Fruit fly (Drosophila melanogaster): Measurements from ENCODE around the gene Sfp65A.
A peak's percentile ranks its signal among the peaks of the same experiment; 100 is the strongest.

The Sfp65A gene

DNA sequence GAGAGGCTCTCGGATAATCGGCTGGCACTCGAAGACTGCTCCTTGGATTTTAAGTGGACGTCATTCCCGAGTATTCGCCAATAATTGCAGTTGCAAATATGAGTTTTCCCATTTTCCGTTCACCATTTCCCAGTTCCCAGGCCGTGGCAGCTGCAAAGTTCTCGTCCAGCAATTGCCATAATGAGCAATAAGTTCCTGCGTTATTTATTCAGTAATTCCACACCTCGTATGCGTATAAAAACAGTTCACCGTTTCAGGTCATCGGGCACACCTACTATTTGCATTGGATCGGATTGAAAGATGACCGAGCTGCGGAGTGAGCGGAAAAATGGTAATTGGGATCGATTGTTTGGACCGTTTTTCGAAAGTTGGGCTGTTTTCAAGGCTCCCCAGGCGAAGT lies 29.8 kb upstream of the Sfp65A start, which contains the start of gene Or65a:
Or65a (plus strand) TSS at position 301 of the 400 bp plus-strand sequence.
- TF ChIP-seq tai (GFP tag; optimal IDR thresholded peaks at IDR 0.05), result no peak
- no peak for TF ChIP-seq Hr83 (GFP tag; optimal IDR thresholded peaks at IDR 0.05; ENCODE audit: poor library complexity, severe bottlenecking)

dm6 chr3L:6322680-6323079 lies 27.4 kb upstream of the Sfp65A start:
- TF ChIP-seq Vsx2 (GFP tag; optimal IDR thresholded peaks at IDR 0.05; ENCODE audit: partially characterized antibody) (no peak), usp (GFP tag; optimal IDR thresholded peaks at IDR 0.05) (no peak), Myc (optimal IDR thresholded peaks at IDR 0.05) (no peak)

DNA sequence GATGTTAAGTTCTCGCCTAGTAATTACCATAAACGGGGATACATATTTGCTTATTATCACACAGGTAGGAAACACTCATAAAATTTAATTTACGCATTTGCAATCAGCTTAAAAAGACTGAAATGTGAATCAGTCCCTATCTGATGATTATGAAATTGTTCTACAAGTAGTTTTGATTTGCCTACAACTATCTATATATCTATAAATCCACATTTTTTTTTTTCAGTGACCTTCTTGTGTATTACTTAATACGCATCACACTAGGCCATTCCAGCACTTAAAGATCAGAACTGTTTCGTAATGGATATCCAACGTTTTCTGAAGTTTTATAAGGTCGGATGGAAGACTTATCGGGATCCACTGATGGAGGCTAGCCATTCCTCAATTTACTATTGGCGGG lies 24.8 kb upstream of the Sfp65A start, which contains the start of gene Or65b:
Or65b (plus strand) TSS at position 301 of the 400 bp plus-strand sequence.
- no peak for TF ChIP-seq CG9705 (GFP tag; optimal IDR thresholded peaks at IDR 0.05)
- no peak for TF ChIP-seq N (GFP tag; optimal IDR thresholded peaks at IDR 0.05)
- TF ChIP-seq Mio (GFP tag; optimal IDR thresholded peaks at IDR 0.05), result no peak
- no peak for TF ChIP-seq Dif (GFP tag; optimal IDR thresholded peaks at IDR 0.05; ENCODE audit: partially characterized antibody)
- TF ChIP-seq tai (GFP tag; optimal IDR thresholded peaks at IDR 0.05), result no peak
- no peak for TF ChIP-seq Sp1 (GFP tag; optimal IDR thresholded peaks at IDR 0.05)
- TF ChIP-seq Hr83 (GFP tag; optimal IDR thresholded peaks at IDR 0.05; ENCODE audit: poor library complexity, severe bottlenecking), result no peak
- TF ChIP-seq Hnf4 (GFP tag; optimal IDR thresholded peaks at IDR 0.05), result no peak

- TF ChIP-seq GATAd (GFP tag; optimal IDR thresholded peaks at IDR 0.05), result no peak
- TF ChIP-seq CrebA (GFP tag; optimal IDR thresholded peaks at IDR 0.05; ENCODE audit: borderline replicate concordance), result no peak
- no peak for TF ChIP-seq dsf (GFP tag; optimal IDR thresholded peaks at IDR 0.05; ENCODE audit: borderline replicate concordance)
- no peak for TF ChIP-seq dl (GFP tag; optimal IDR thresholded peaks at IDR 0.05; ENCODE audit: insufficient read depth in 1 of 2, partially characterized antibody in 2 of 2)
- TF ChIP-seq Vsx2 (GFP tag; optimal IDR thresholded peaks at IDR 0.05; ENCODE audit: partially characterized antibody), result no peak
Observed at dm6 chr3L:6327308-6327707, 22.8 kb upstream of the Sfp65A start, which contains the start of gene Or65c. TSS of gene Or65c (plus strand) at chr3L:6327608.

dm6 chr3L:6331399-6332111 lies 18.5 kb upstream of the Sfp65A start:
- TF ChIP-seq lola (GFP tag; optimal IDR thresholded peaks at IDR 0.05), result no peak
- TF ChIP-seq Mio (GFP tag; optimal IDR thresholded peaks at IDR 0.05), result no peak
- TF ChIP-seq sage (GFP tag; optimal IDR thresholded peaks at IDR 0.05), result no peak
- no peak for TF ChIP-seq jim (GFP tag; optimal IDR thresholded peaks at IDR 0.05)

- TF ChIP-seq Hr78 (GFP tag; optimal IDR thresholded peaks at IDR 0.05) (no peak), brk (GFP tag; optimal IDR thresholded peaks at IDR 0.05) (no peak), GATAd (GFP tag; optimal IDR thresholded peaks at IDR 0.05) (no peak), Dif (GFP tag; optimal IDR thresholded peaks at IDR 0.05; ENCODE audit: partially characterized antibody) (no peak), Rel (GFP tag; optimal IDR thresholded peaks at IDR 0.05) (no peak), Rel (tag; optimal IDR thresholded peaks at IDR 0.05) (no peak), usp (GFP tag; optimal IDR thresholded peaks at IDR 0.05) (no peak), foxo (GFP tag; optimal IDR thresholded peaks at IDR 0.05) (no peak), Hnf4 (GFP tag; optimal IDR thresholded peaks at IDR 0.05) (no peak), pan (optimal IDR thresholded peaks at IDR 0.05) (no peak)
Observed at dm6 chr3L:6336248-6336858, 13.7 kb upstream of the Sfp65A start.

dm6 chr3L:6338306-6338705 lies 11.8 kb upstream of the Sfp65A start:
- peak; percentile 5 for TF ChIP-seq h (GFP tag; optimal IDR thresholded peaks at IDR 0.05)
- peak; percentile 19 for TF ChIP-seq psq (GFP tag; optimal IDR thresholded peaks at IDR 0.05)
- TF ChIP-seq pan (optimal IDR thresholded peaks at IDR 0.05), result no peak
- peak; percentile 9 for TF ChIP-seq ey (GFP tag; optimal IDR thresholded peaks at IDR 0.05)
- TF ChIP-seq Hnf4 (GFP tag; optimal IDR thresholded peaks at IDR 0.05), result no peak
- no peak for TF ChIP-seq N (GFP tag; optimal IDR thresholded peaks at IDR 0.05)

All from whole organism, wandering third instar larva.